Fruit fly (Drosophila melanogaster): ENCODE data around the gene CG16956.

CG16956 gene

dm6 chr2L:13398614-13399161 is 15.7 kb downstream of the CG16956 start, which contains the start of the genes CG10859 and CG7110:
Gene CG10859 (minus strand): TSS chr2L:13398664.
Gene CG7110 (plus strand): TSS chr2L:13398991.
- TF ChIP-seq CG17801 (GFP tag; optimal IDR thresholded peaks at IDR 0.05; ENCODE audit: partially characterized antibody): peak; percentile 89

dm6 chr2L:13397393-13397792 is 17.0 kb downstream of the CG16956 start:
- no peak for TF ChIP-seq CG17801 (GFP tag; optimal IDR thresholded peaks at IDR 0.05; ENCODE audit: partially characterized antibody)

- no peak for TF ChIP-seq CG17801 (GFP tag; optimal IDR thresholded peaks at IDR 0.05; ENCODE audit: partially characterized antibody)
Measured at dm6 chr2L:13396084-13396483, 18.3 kb downstream of the CG16956 start, which contains the start of gene CG16957. Gene CG16957 (minus strand): TSS chr2L:13396184.

- peak; percentile 98 for TF ChIP-seq CG17801 (GFP tag; optimal IDR thresholded peaks at IDR 0.05; ENCODE audit: partially characterized antibody)
Measured at dm6 chr2L:13394903-13395302, 19.5 kb downstream of the CG16956 start, which contains the start of gene RpL24. Gene RpL24 (minus strand): TSS chr2L:13395131.

- peak; percentile 99 for TF ChIP-seq CG17801 (GFP tag; optimal IDR thresholded peaks at IDR 0.05; ENCODE audit: partially characterized antibody)
Measured at dm6 chr2L:13387255-13387654, 27.1 kb downstream of the CG16956 start, which contains the start of the genes Ing5 and CG7099. Gene Ing5 (minus strand): TSS chr2L:13387312. Gene CG7099 (plus strand): TSS chr2L:13387571.

- peak; percentile 29 for TF ChIP-seq CG17801 (GFP tag; optimal IDR thresholded peaks at IDR 0.05; ENCODE audit: partially characterized antibody)
Measured at dm6 chr2L:13382351-13383029, 31.9 kb downstream of the CG16956 start, which contains the start of gene loqs. Gene loqs (plus strand): TSS chr2L:13382652.

dm6 chr2L:13378488-13378964 is 35.8 kb downstream of the CG16956 start, which contains the start of the genes CG9302 and beta'COP:
Gene CG9302 (minus strand): TSS chr2L:13378538.
Gene beta'COP (plus strand): TSS chr2L:13378902.
- peak; percentile 81 for TF ChIP-seq CG17801 (GFP tag; optimal IDR thresholded peaks at IDR 0.05; ENCODE audit: partially characterized antibody)

- TF ChIP-seq CG17801 (GFP tag; optimal IDR thresholded peaks at IDR 0.05; ENCODE audit: partially characterized antibody): no peak
Measured at dm6 chr2L:13376086-13376485, 38.3 kb downstream of the CG16956 start.

dm6 chr2L:13373435-13374242 is 40.7 kb downstream of the CG16956 start, which contains the start of the genes Bdp1 and CG6565:
Gene Bdp1 (minus strand): TSS chr2L:13373890.
Gene CG6565 (plus strand): TSS chr2L:13374019.
- peak; percentile 88 for TF ChIP-seq CG17801 (GFP tag; optimal IDR thresholded peaks at IDR 0.05; ENCODE audit: partially characterized antibody)

- peak; percentile 66 for TF ChIP-seq CG17801 (GFP tag; optimal IDR thresholded peaks at IDR 0.05; ENCODE audit: partially characterized antibody)
Measured at dm6 chr2L:13370762-13371161, 43.6 kb downstream of the CG16956 start, which contains the start of gene ND-B22. Gene ND-B22 (minus strand): TSS chr2L:13371110.

- TF ChIP-seq CG17801 (GFP tag; optimal IDR thresholded peaks at IDR 0.05; ENCODE audit: partially characterized antibody): peak; percentile 90
Measured at dm6 chr2L:13368940-13369339, 45.4 kb downstream of the CG16956 start, which contains the start of gene CG31855. Gene CG31855 (plus strand): TSS chr2L:13369204.

- no peak for TF ChIP-seq CG17801 (GFP tag; optimal IDR thresholded peaks at IDR 0.05; ENCODE audit: partially characterized antibody)
Measured at dm6 chr2L:13367378-13367777, 47.0 kb downstream of the CG16956 start, which contains the start of gene Tap42. Gene Tap42 (plus strand): TSS chr2L:13367617.

dm6 chr2L:13366109-13366747 is 48.1 kb downstream of the CG16956 start, which contains the start of the genes Nnp-1 and Grx3:
Gene Nnp-1 (minus strand): TSS chr2L:13366189.
Gene Grx3 (plus strand): TSS chr2L:13366447.
- TF ChIP-seq CG17801 (GFP tag; optimal IDR thresholded peaks at IDR 0.05; ENCODE audit: partially characterized antibody): peak; percentile 65
